Worm (Caenorhabditis elegans): Measurements from ENCODE around the gene H03A11.2.
A peak's percentile ranks its signal among the peaks of the same experiment; 100 is the strongest.

H03A11.2 gene

DNA sequence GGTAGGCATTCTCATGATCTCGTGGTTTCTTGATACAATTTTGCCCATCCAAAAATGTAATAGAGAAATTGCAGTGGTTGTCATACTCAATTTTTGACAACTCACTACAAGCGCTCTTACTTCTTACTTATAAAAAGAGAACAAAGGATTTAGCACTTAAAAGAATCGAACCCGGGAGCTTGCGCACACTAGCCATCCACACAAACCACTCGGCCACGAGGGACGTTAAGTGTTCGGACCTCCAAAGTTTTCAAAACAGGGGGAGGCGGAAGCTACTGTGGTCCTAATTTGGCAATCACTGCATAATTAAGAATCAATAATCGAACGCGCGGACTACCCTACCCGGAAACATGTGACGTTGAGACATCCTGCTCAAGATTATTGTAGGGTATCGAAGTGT, 12.3 kb upstream of the H03A11.2 start (continued):
- TF ChIP-seq Y67H2A.10 (GFP tag; conservative IDR thresholded peaks at IDR 0.05) (no peak), ztf-22 (GFP tag; optimal IDR thresholded peaks at IDR 0.05) (no peak), Y95B8A.8 (GFP tag; IDR thresholded peaks at IDR 0.05) (0 out of 2 replicates have a peak, but pooled peaks have one; percentile 37), nhr-80 (tag; optimal IDR thresholded peaks at IDR 0.05) (no peak), B0261.1 (tag; optimal IDR thresholded peaks at IDR 0.05) (peak; percentile 73), Y56A3A.18 (GFP tag; IDR thresholded peaks at IDR 0.05) (no peak), tlf-1 (GFP tag; optimal IDR thresholded peaks at IDR 0.05) (no peak), hlh-26 (GFP tag; conservative IDR thresholded peaks at IDR 0.05) (no peak), hmg-20 (GFP tag; IDR thresholded peaks at IDR 0.05) (0 out of 2 replicates have a peak, but pooled peaks have one; percentile 37), sptf-2 (GFP tag; optimal IDR thresholded peaks at IDR 0.05) (no peak), snpc-4 (GFP tag; optimal IDR thresholded peaks at IDR 0.05) (peak; percentile 54), snpc-4 (tag; optimal IDR thresholded peaks at IDR 0.05) (peak in 1 of 4 experiments; percentile 66), tbp1 (GFP tag; optimal IDR thresholded peaks at IDR 0.05) (peak; percentile 87), snpc-1.1 (tag; optimal IDR thresholded peaks at IDR 0.05; ENCODE audit: insufficient read depth) (peak; percentile 41), pbrm-1 (GFP tag; IDR thresholded peaks at IDR 0.05) (peak; percentile 68), mes-4 (tag; optimal IDR thresholded peaks at IDR 0.05) (no peak), rec-8 (tag; optimal IDR thresholded peaks at IDR 0.05) (peak in 1 of 2 experiments; percentile 24), B0019.2 (GFP tag; conservative IDR thresholded peaks at IDR 0.05) (peak; percentile 33; the same call in 1 of the 2 replicates), mxl-1 (tag; optimal IDR thresholded peaks at IDR 0.05) (no peak), nhr-120 (GFP tag; IDR thresholded peaks at IDR 0.05) (no peak), repo-1 (tag; optimal IDR thresholded peaks at IDR 0.05) (no peak), D2030.7 (GFP tag; IDR thresholded peaks at IDR 0.05) (peak; percentile 66; the same call in 1 of the 2 replicates), ztf-25 (GFP tag; IDR thresholded peaks at IDR 0.05) (peak; percentile 48; the same call in 1 of the 2 replicates), tbx-9 (tag; optimal IDR thresholded peaks at IDR 0.05; ENCODE audit: borderline replicate concordance) (no peak), efl-1 (GFP tag; optimal IDR thresholded peaks at IDR 0.05) (no peak), F49E8.2 (tag; optimal IDR thresholded peaks at IDR 0.05; ENCODE audit: insufficient read depth) (no peak), egl-44 (GFP tag; IDR thresholded peaks at IDR 0.05) (no peak), ceh-27 (GFP tag; optimal IDR thresholded peaks at IDR 0.05) (no peak), F39B2.1 (GFP tag; IDR thresholded peaks at IDR 0.05) (no peak)

DNA sequence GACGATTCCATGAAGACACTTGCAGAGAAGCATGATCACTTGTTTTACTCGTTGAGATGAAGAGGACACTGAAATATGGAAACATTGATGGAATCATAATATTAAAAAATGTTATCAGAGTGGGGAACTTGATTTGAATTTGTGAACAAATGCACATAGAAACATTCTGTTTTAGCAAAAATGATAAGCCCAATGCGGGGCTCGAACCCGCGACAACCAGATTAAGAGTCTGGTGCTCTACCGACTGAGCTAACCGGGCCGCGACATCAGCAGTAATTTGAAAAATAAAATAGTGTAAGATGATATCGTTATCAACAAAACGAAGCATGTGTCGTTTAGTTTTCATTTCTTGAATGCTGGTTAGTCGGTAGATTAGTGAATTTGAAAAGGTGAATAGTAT, 10.7 kb upstream of the H03A11.2 start:
- TF ChIP-seq C06A6.2 (GFP tag; conservative IDR thresholded peaks at IDR 0.05), result no peak
- TF ChIP-seq F52B5.7 (tag; optimal IDR thresholded peaks at IDR 0.05), result peak; percentile 14
- no peak for TF ChIP-seq Y67H2A.10 (GFP tag; conservative IDR thresholded peaks at IDR 0.05)
- no peak for TF ChIP-seq ztf-3 (GFP tag; optimal IDR thresholded peaks at IDR 0.05)
- TF ChIP-seq Y95B8A.8 (GFP tag; IDR thresholded peaks at IDR 0.05), result no peak
- TF ChIP-seq ztf-25 (GFP tag; IDR thresholded peaks at IDR 0.05), result 0 out of 2 replicates have a peak, but pooled peaks have one; percentile 57
- TF ChIP-seq F10E7.11 (tag; optimal IDR thresholded peaks at IDR 0.05), result no peak
- TF ChIP-seq madf-6 (GFP tag; IDR thresholded peaks at IDR 0.05), result no peak
- TF ChIP-seq T07F8.4 (tag; optimal IDR thresholded peaks at IDR 0.05), result no peak
- no peak for TF ChIP-seq ztf-28 (GFP tag; IDR thresholded peaks at IDR 0.05)
- no peak for TF ChIP-seq K12H6.12 (tag; optimal IDR thresholded peaks at IDR 0.05)
- TF ChIP-seq pbrm-1 (GFP tag; IDR thresholded peaks at IDR 0.05), result peak; percentile 56; the same call in 1 of the 2 replicates
- no peak for TF ChIP-seq sptf-2 (GFP tag; optimal IDR thresholded peaks at IDR 0.05)
- no peak for TF ChIP-seq ceh-91 (GFP tag; IDR thresholded peaks at IDR 0.05)
- TF ChIP-seq efl-1 (GFP tag; optimal IDR thresholded peaks at IDR 0.05), result no peak
- TF ChIP-seq snpc-1.1 (tag; optimal IDR thresholded peaks at IDR 0.05; ENCODE audit: insufficient read depth), result no peak
- TF ChIP-seq nhr-179 (tag; optimal IDR thresholded peaks at IDR 0.05), result no peak
- TF ChIP-seq hsf-1 (GFP tag; IDR thresholded peaks at IDR 0.05), result no peak
- TF ChIP-seq egrh-3 (GFP tag; IDR thresholded peaks at IDR 0.05), result no peak
- peak; percentile 39 for TF ChIP-seq lin-54 (GFP tag; optimal IDR thresholded peaks at IDR 0.05)
- no peak for TF ChIP-seq lin-40 (tag; optimal IDR thresholded peaks at IDR 0.05)
- TF ChIP-seq pha-4 (tag; optimal IDR thresholded peaks at IDR 0.05), result no peak
- no peak for TF ChIP-seq zfh-2 (GFP tag; conservative IDR thresholded peaks at IDR 0.05)
- no peak for TF ChIP-seq ekl-4 (GFP tag; IDR thresholded peaks at IDR 0.05)
- no peak for TF ChIP-seq athp-1 (tag; optimal IDR thresholded peaks at IDR 0.05)
- no peak for TF ChIP-seq aptf-2 (GFP tag; conservative IDR thresholded peaks at IDR 0.05)
- TF ChIP-seq hmg-20 (GFP tag; IDR thresholded peaks at IDR 0.05), result no peak

Measured in whole organism, young adult.